Worm (Caenorhabditis elegans) whole organism, L4 larva: ENCODE data around the gene C33F10.1.

Source experiments
- D1046.2 ChIP-seq: fragments of 200-800 bp; sonication (Bioruptor generic); IDR thresholded peaks from 2 replicates; pipeline ENCODE4 v1.3.6; 2022; ENCODE audit warnings: missing genetic modification characterization, missing compliant biosample characterization
- F37D6.2 ChIP-seq: sonication (generic microtip); optimal IDR thresholded peaks from 2 replicates; lab custom pipeline; 2016; ENCODE audit warnings: mild to moderate bottlenecking, missing genetic modification characterization, missing compliant biosample characterization
- R02D3.7 ChIP-seq: fragments of 150-350 bp; sonication (generic microtip); optimal IDR thresholded peaks from 3 replicates; lab custom pipeline; 2014; ENCODE audit warnings: missing biosample characterization, missing genetic modification characterization
- T20F7.1 ChIP-seq: fragments of 200-800 bp; sonication (Bioruptor generic); optimal IDR thresholded peaks from 2 replicates; lab custom pipeline; 2018; ENCODE audit warnings: mild to moderate bottlenecking, missing genetic modification characterization, missing compliant biosample characterization
- Y48G9A.11 ChIP-seq: fragments of 200-800 bp; sonication (Bioruptor generic); IDR thresholded peaks from 2 replicates; pipeline ENCODE4 v1.3.6; 2022; ENCODE audit warnings: missing genetic modification reagents, missing genetic modification characterization, missing compliant biosample characterization
- aha-1 ChIP-seq: fragments of 150-350 bp; peaks from one replicate; lab custom pipeline; 2014; ENCODE audit warnings: missing biosample characterization, missing genetic modification characterization
- ceh-62 ChIP-seq: sonication (generic microtip); optimal IDR thresholded peaks from 2 replicates; lab custom pipeline; 2017; ENCODE audit warnings: missing biosample characterization, missing genetic modification characterization
- ceh-82 ChIP-seq: sonication (generic microtip); optimal IDR thresholded peaks from 2 replicates; lab custom pipeline; 2017; ENCODE audit warnings: missing biosample characterization, missing genetic modification characterization
- cey-2 ChIP-seq: sonication (generic microtip); optimal IDR thresholded peaks from 3 replicates; lab custom pipeline; 2017; ENCODE audit warnings: missing genetic modification characterization, mild to moderate bottlenecking, missing compliant biosample characterization, antibody characterized with exemption, borderline replicate concordance; ENCODE audit not compliant: insufficient read depth
- daf-16 ChIP-seq, 3 experiments: sonication (generic microtip); optimal IDR thresholded peaks; 2 replicates each; lab custom pipeline; 2016 to 2017; ENCODE audit warnings: missing genetic modification characterization in 3 of 3, missing genetic modification reagents in 3 of 3, mild to moderate bottlenecking in 2 of 3, missing compliant biosample characterization in 2 of 3, missing biosample characterization in 1 of 3, moderate library complexity in 1 of 3
- dmd-6 ChIP-seq: fragments of 200-800 bp; sonication (Bioruptor generic); IDR thresholded peaks from 2 replicates; pipeline ENCODE4 v1.3.6; 2022; ENCODE audit warnings: missing genetic modification reagents, missing genetic modification characterization, missing compliant biosample characterization
- dmd-8 ChIP-seq: fragments of 200-800 bp; sonication (Bioruptor generic); IDR thresholded peaks from 2 replicates; pipeline ENCODE4 v1.3.6; 2022; ENCODE audit warnings: missing genetic modification characterization, missing compliant biosample characterization
- duxl-1 ChIP-seq: sonication (generic microtip); optimal IDR thresholded peaks from 2 replicates; lab custom pipeline; 2016; ENCODE audit warnings: mild to moderate bottlenecking, missing genetic modification characterization, moderate library complexity, missing compliant biosample characterization; ENCODE audit not compliant: poor library complexity
- dve-1 ChIP-seq: sonication (generic microtip); optimal IDR thresholded peaks from 2 replicates; lab custom pipeline; 2017; ENCODE audit warnings: antibody characterized with exemption, mild to moderate bottlenecking, missing genetic modification characterization, missing compliant biosample characterization; ENCODE audit not compliant: insufficient read depth
- egl-43 ChIP-seq: fragments of 200-800 bp; sonication (Bioruptor generic); IDR thresholded peaks from 2 replicates; pipeline ENCODE4 v1.3.6; 2022; ENCODE audit warnings: missing genetic modification reagents, missing genetic modification characterization, missing compliant biosample characterization
- fkh-10 ChIP-seq: fragments of 150-350 bp; optimal IDR thresholded peaks from 2 replicates; lab custom pipeline; 2014; ENCODE audit warnings: missing biosample characterization, missing genetic modification reagents, missing genetic modification characterization
- fos-1 ChIP-seq: fragments of 150-350 bp; optimal IDR thresholded peaks from 2 replicates; lab custom pipeline; 2014; ENCODE audit warnings: missing biosample characterization, missing genetic modification characterization
- hif-1 ChIP-seq, 2 experiments: sonication (generic microtip); optimal IDR thresholded peaks; 2 replicates each; lab custom pipeline; 2016 to 2017; ENCODE audit warnings: missing compliant biosample characterization in 2 of 2, missing genetic modification characterization in 2 of 2, missing genetic modification reagents in 2 of 2, missing genotype in 2 of 2, mild to moderate bottlenecking in 1 of 2
- hlh-11 ChIP-seq: fragments of 200-800 bp; sonication (Bioruptor generic); optimal IDR thresholded peaks from 2 replicates; lab custom pipeline; 2018; ENCODE audit warnings: mild to moderate bottlenecking, missing genetic modification characterization, missing compliant biosample characterization
- hlh-30 ChIP-seq: sonication (generic microtip); optimal IDR thresholded peaks from 2 replicates; lab custom pipeline; 2017; ENCODE audit warnings: antibody characterized with exemption, mild to moderate bottlenecking, missing genetic modification characterization, missing compliant biosample characterization; ENCODE audit not compliant: insufficient read depth
- jun-1 ChIP-seq: fragments of 150-350 bp; optimal IDR thresholded peaks from 2 replicates; lab custom pipeline; 2014; ENCODE audit warnings: missing biosample characterization, missing genetic modification reagents, missing genetic modification characterization
- lim-7 ChIP-seq: fragments of 200-800 bp; sonication (Bioruptor generic); IDR thresholded peaks from 2 replicates; pipeline ENCODE4 v1.3.6; 2022; ENCODE audit warnings: missing genetic modification characterization, missing compliant biosample characterization
- lin-13 ChIP-seq: fragments of 150-350 bp; optimal IDR thresholded peaks from 2 replicates; lab custom pipeline; 2014; ENCODE audit warnings: missing biosample characterization, missing genetic modification reagents, missing genetic modification characterization
- lin-38 ChIP-seq: fragments of 200-800 bp; sonication (Bioruptor generic); IDR thresholded peaks from 2 replicates; pipeline ENCODE4 v1.3.6; 2022; ENCODE audit warnings: missing genetic modification reagents, missing genetic modification characterization, missing compliant biosample characterization
- madf-9 ChIP-seq: fragments of 200-800 bp; sonication (Bioruptor generic); conservative IDR thresholded peaks from 2 replicates; pipeline ENCODE4 v1.3.6; 2022; ENCODE audit warnings: missing genetic modification reagents, missing genetic modification characterization, missing compliant biosample characterization
- mxl-2 ChIP-seq: fragments of 200-800 bp; sonication (Bioruptor generic); conservative IDR thresholded peaks from 2 replicates; pipeline ENCODE4 v1.3.6; 2022; ENCODE audit warnings: missing genetic modification reagents, missing genetic modification characterization, missing compliant biosample characterization
- mxl-3 ChIP-seq: fragments of 200-800 bp; sonication (Bioruptor generic); optimal IDR thresholded peaks from 2 replicates; lab custom pipeline; 2018; ENCODE audit warnings: mild to moderate bottlenecking, missing genetic modification characterization, missing compliant biosample characterization
- nhr-237 ChIP-seq: sonication (generic microtip); optimal IDR thresholded peaks from 2 replicates; lab custom pipeline; 2017; ENCODE audit warnings: missing biosample characterization, missing genetic modification characterization
- nhr-41 ChIP-seq: fragments of 200-800 bp; sonication (Bioruptor generic); IDR thresholded peaks from 2 replicates; pipeline ENCODE4 v1.3.6; 2022; ENCODE audit warnings: missing genetic modification reagents, missing genetic modification characterization, missing compliant biosample characterization
- nhr-48 ChIP-seq: sonication (generic microtip); optimal IDR thresholded peaks from 2 replicates; lab custom pipeline; 2016; ENCODE audit warnings: mild to moderate bottlenecking, missing genetic modification characterization, missing compliant biosample characterization
- nhr-6 ChIP-seq: fragments of 150-350 bp; optimal IDR thresholded peaks from 2 replicates; lab custom pipeline; 2014; ENCODE audit warnings: missing biosample characterization, missing genetic modification characterization
- nhr-77 ChIP-seq: fragments of 150-350 bp; optimal IDR thresholded peaks from 2 replicates; lab custom pipeline; 2014; ENCODE audit warnings: missing biosample characterization, missing genetic modification characterization
- pha-4 ChIP-seq, 2 experiments: fragments of 150-350 bp in 1 of 2; fragments of 200-800 bp in 1 of 2; sonication (Bioruptor generic) in 1 of 2; IDR thresholded peaks in 1 of 2; optimal IDR thresholded peaks in 1 of 2; 2 replicates each; pipeline versions ENCODE4 v1.3.6 to Lab custom; 2014 to 2022; ENCODE audit warnings: missing genetic modification characterization in 2 of 2, missing genetic modification reagents in 2 of 2, missing biosample characterization in 1 of 2, missing compliant biosample characterization in 1 of 2
- php-3 ChIP-seq: fragments of 200-800 bp; sonication (Bioruptor generic); IDR thresholded peaks from 2 replicates; pipeline ENCODE4 v1.3.6; 2022; ENCODE audit warnings: missing genetic modification reagents, missing genetic modification characterization, missing compliant biosample characterization
- saeg-2 ChIP-seq: fragments of 200-800 bp; sonication (Bioruptor generic); IDR thresholded peaks from 2 replicates; pipeline ENCODE4 v1.3.6; 2022; ENCODE audit warnings: missing genetic modification reagents, missing genetic modification characterization, missing compliant biosample characterization
- sdz-12 ChIP-seq: fragments of 200-800 bp; sonication (Bioruptor generic); optimal IDR thresholded peaks from 2 replicates; lab custom pipeline; 2018; ENCODE audit warnings: mild to moderate bottlenecking, missing genetic modification characterization, missing compliant biosample characterization
- set-16 ChIP-seq: fragments of 200-800 bp; sonication (Bioruptor generic); IDR thresholded peaks from 2 replicates; pipeline ENCODE4 v1.3.6; 2022; ENCODE audit warnings: missing genetic modification reagents, missing genetic modification characterization, missing compliant biosample characterization
- snpc-1.2 ChIP-seq: fragments of 200-800 bp; sonication (Bioruptor generic); IDR thresholded peaks from 2 replicates; pipeline ENCODE4 v1.3.6; 2022; ENCODE audit warnings: missing genetic modification reagents, missing genetic modification characterization, missing compliant biosample characterization
- spr-3 ChIP-seq: fragments of 200-800 bp; sonication (Bioruptor generic); optimal IDR thresholded peaks from 2 replicates; lab custom pipeline; 2018; ENCODE audit warnings: mild to moderate bottlenecking, missing genetic modification characterization, missing compliant biosample characterization
- tag-97 ChIP-seq: fragments of 200-800 bp; sonication (Bioruptor generic); IDR thresholded peaks from 2 replicates; pipeline ENCODE4 v1.3.6; 2022; ENCODE audit warnings: missing genetic modification characterization, missing compliant biosample characterization
- tra-1 ChIP-seq: fragments of 200-800 bp; sonication (Bioruptor generic); IDR thresholded peaks from 2 replicates; pipeline ENCODE4 v1.3.6; 2022; ENCODE audit warnings: missing genetic modification reagents, missing genetic modification characterization, missing compliant biosample characterization
- zag-1 ChIP-seq: fragments of 150-350 bp; optimal IDR thresholded peaks from 2 replicates; lab custom pipeline; 2014; ENCODE audit warnings: missing biosample characterization, missing genetic modification characterization
- zip-11 ChIP-seq: fragments of 200-800 bp; sonication (Bioruptor generic); IDR thresholded peaks from 2 replicates; pipeline ENCODE4 v1.3.6; 2022; ENCODE audit warnings: missing genetic modification characterization, missing compliant biosample characterization

The C33F10.1 gene

DNA sequence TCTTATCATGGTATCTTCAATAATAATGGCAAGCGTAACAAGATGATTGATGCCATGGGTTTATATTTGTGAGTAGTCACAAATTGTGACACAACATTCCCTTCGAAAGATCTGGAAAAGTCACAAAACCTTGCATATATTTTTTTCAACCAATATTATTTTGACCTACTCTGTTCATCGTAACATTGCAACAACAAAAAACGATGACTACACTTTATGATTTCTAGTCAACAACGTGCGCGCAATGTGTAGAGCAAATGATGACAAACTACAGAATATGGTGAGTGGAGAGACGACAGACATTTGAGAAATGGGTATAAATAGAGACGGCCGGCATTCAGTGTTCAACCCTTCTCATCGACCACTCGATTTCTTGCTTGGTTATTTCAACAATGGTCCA is 46.9 kb downstream of the C33F10.1 start, which contains the start of gene gst-7 (continued):
- TF ChIP-seq hlh-30 (peak; percentile 66), duxl-1 (tag; lab: Kevin White, UChicago) (no peak), T20F7.1 (no peak), mxl-2 (GFP tag; lab: Robert Waterston, UW) (no peak)

DNA sequence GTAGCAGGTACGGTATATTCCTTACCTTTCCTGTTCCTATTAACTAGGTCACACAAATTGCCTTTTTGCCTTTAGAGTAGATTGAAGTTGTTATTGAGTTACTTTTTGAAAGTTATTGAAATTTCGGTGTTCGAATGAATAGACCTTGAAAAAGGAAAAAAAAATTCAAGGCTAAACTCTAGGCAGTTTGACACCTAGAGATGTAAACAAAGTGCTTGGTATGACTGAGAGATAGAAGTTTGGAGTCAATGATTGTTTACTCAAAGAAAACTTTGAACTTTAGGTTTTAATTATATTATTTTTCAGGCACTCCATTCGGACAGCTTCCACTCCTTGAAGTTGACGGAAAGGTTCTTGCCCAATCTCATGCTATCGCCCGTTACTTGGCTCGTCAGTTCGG is 47.7 kb downstream of the C33F10.1 start:
- TF ChIP-seq nhr-41 (GFP tag; lab: Robert Waterston, UW) (no peak), pha-4 (GFP tag; IDR thresholded peaks at IDR 0.05; lab: Robert Waterston, UW) (no peak; the same call in 1 of the 2 replicates), pha-4 (tag; optimal IDR thresholded peaks at IDR 0.05; lab: Kevin White, UChicago) (no peak), lim-7 (GFP tag; lab: Robert Waterston, UW) (0 out of 2 replicates have a peak, but pooled peaks have one; percentile 7), aha-1 (tag; lab: Kevin White, UChicago) (peak; percentile 3), dve-1 (peak; percentile 27), daf-16 (GFP tag; optimal IDR thresholded peaks at IDR 0.05; lab: Kevin White, UChicago) (no peak), daf-16 (tag; optimal IDR thresholded peaks at IDR 0.05; lab: Kevin White, UChicago) (peak; percentile 75)

DNA sequence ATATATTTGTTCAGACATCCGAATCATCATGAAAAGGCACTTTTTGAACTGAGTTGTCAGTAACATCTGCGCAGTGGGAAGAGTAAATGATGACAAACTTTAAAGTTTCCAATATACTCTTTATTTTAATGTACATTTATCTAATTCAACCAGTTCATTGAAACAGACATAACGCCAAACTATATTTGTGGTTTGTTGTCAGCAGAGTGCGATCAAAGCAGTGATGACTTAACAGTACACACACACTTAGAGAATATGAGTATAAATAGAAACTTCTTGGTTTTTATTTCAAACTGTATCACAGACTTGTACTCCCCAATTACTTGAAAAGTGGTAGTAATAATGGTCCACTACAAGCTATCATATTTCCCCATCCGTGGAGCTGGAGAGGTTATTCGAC is 48.6 kb downstream of the C33F10.1 start, which contains the start of gene gst-8:
Gene gst-8, plus strand, starts transcription at position 301 of the 400 bp plus-strand sequence.
- 0 out of 2 replicates have a peak, but pooled peaks have one; percentile 17 for TF ChIP-seq dmd-6 (GFP tag; lab: Robert Waterston, UW)
- no peak for TF ChIP-seq tra-1 (GFP tag; lab: Robert Waterston, UW)
- TF ChIP-seq D1046.2 (GFP tag; lab: Robert Waterston, UW) = no peak
- no peak for TF ChIP-seq mxl-3 (GFP tag; lab: Kevin White, UChicago)
- TF ChIP-seq nhr-77 (tag; lab: Kevin White, UChicago) = no peak
- TF ChIP-seq madf-9 = no peak
- no peak for TF ChIP-seq nhr-6 (tag; lab: Kevin White, UChicago)
- no peak for TF ChIP-seq dmd-8 (GFP tag; lab: Robert Waterston, UW)
- no peak for TF ChIP-seq php-3 (GFP tag; lab: Robert Waterston, UW)
- no peak for TF ChIP-seq lin-13 (GFP tag; lab: Kevin White, UChicago)
- TF ChIP-seq ceh-62 (tag; lab: Kevin White, UChicago) = no peak
- TF ChIP-seq jun-1 (tag; lab: Kevin White, UChicago) = no peak
- TF ChIP-seq R02D3.7 (tag; lab: Kevin White, UChicago) = no peak
- peak; percentile 8 for TF ChIP-seq hlh-11 (tag; lab: Kevin White, UChicago)
- TF ChIP-seq spr-3 (GFP tag; lab: Kevin White, UChicago) = no peak
- TF ChIP-seq saeg-2 (GFP tag; lab: Robert Waterston, UW) = no peak
- no peak for TF ChIP-seq daf-16 (GFP tag; optimal IDR thresholded peaks at IDR 0.05; lab: Kevin White, UChicago)
- TF ChIP-seq daf-16 (tag; optimal IDR thresholded peaks at IDR 0.05; lab: Kevin White, UChicago) = peak; percentile 55
- no peak for TF ChIP-seq nhr-237 (tag; lab: Kevin White, UChicago)
- TF ChIP-seq zip-11 (GFP tag; lab: Robert Waterston, UW) = no peak
- no peak for TF ChIP-seq zag-1 (tag; lab: Kevin White, UChicago)
- no peak for TF ChIP-seq hlh-30
- no peak for TF ChIP-seq F37D6.2 (tag; lab: Kevin White, UChicago)
- TF ChIP-seq cey-2 = no peak
- no peak for TF ChIP-seq Y48G9A.11 (GFP tag; lab: Robert Waterston, UW)
- TF ChIP-seq fkh-10 (GFP tag; lab: Kevin White, UChicago) = no peak
- no peak for TF ChIP-seq fos-1 (tag; lab: Kevin White, UChicago)
- no peak for TF ChIP-seq duxl-1 (tag; lab: Kevin White, UChicago)
- no peak for TF ChIP-seq ceh-82
- TF ChIP-seq lin-38 (GFP tag; lab: Robert Waterston, UW) = no peak
- no peak for TF ChIP-seq set-16 (GFP tag; lab: Robert Waterston, UW)
- TF ChIP-seq hif-1 (tag; optimal IDR thresholded peaks at IDR 0.05; lab: Kevin White, UChicago) = no peak
- TF ChIP-seq T20F7.1 = peak; percentile 27
- TF ChIP-seq snpc-1.2 (GFP tag; lab: Robert Waterston, UW) = no peak
- TF ChIP-seq dve-1 = peak; percentile 9
- no peak for TF ChIP-seq sdz-12 (GFP tag; lab: Kevin White, UChicago)
- TF ChIP-seq nhr-48 (tag; lab: Kevin White, UChicago) = no peak
- TF ChIP-seq egl-43 (GFP tag; lab: Robert Waterston, UW) = no peak
- TF ChIP-seq tag-97 (GFP tag; lab: Robert Waterston, UW) = no peak
